Worm (Caenorhabditis elegans) whole organism, young adult: ENCODE results near the gene adh-1.

Source experiments
- F33H1.4 ChIP-seq: fragments of 200-800 bp; sonication (Bioruptor generic); IDR thresholded peaks from 2 replicates; pipeline ENCODE4 v1.3.6; 2022; ENCODE audit warnings: missing genetic modification reagents, missing genetic modification characterization, missing compliant biosample characterization
- F39B2.1 ChIP-seq: fragments of 200-800 bp; sonication (Bioruptor generic); IDR thresholded peaks from 2 replicates; pipeline ENCODE4 v1.3.6; 2022; ENCODE audit warnings: missing genetic modification reagents, missing genetic modification characterization, missing compliant biosample characterization
- F55B11.4 ChIP-seq: sonication (generic microtip); optimal IDR thresholded peaks from 2 replicates; lab custom pipeline; 2016; ENCODE audit warnings: missing compliant biosample characterization, missing genetic modification characterization, borderline replicate concordance; ENCODE audit not compliant: insufficient read depth
- K11D2.4 ChIP-seq: fragments of 200-800 bp; sonication (Bioruptor generic); IDR thresholded peaks from 2 replicates; pipeline ENCODE4 v1.3.6; 2022; ENCODE audit warnings: missing genetic modification reagents, missing genetic modification characterization, missing compliant biosample characterization
- K12H6.12 ChIP-seq: fragments of 200-800 bp; sonication (Bioruptor generic); optimal IDR thresholded peaks from 2 replicates; lab custom pipeline; 2018; ENCODE audit warnings: mild to moderate bottlenecking, missing genetic modification characterization, missing compliant biosample characterization
- atf-7 ChIP-seq: sonication (generic microtip); optimal IDR thresholded peaks from 2 replicates; lab custom pipeline; 2017; ENCODE audit warnings: mild to moderate bottlenecking, missing genetic modification characterization, missing compliant biosample characterization
- athp-1 ChIP-seq: sonication (generic microtip); optimal IDR thresholded peaks from 2 replicates; lab custom pipeline; 2017; ENCODE audit warnings: mild to moderate bottlenecking, missing genetic modification characterization, missing compliant biosample characterization
- attf-3 ChIP-seq: fragments of 200-800 bp; sonication (Bioruptor generic); conservative IDR thresholded peaks from 2 replicates; pipeline ENCODE4 v1.3.6; 2022; ENCODE audit warnings: missing genetic modification reagents, missing genetic modification characterization, missing compliant biosample characterization
- bed-1 ChIP-seq: fragments of 200-800 bp; sonication (Bioruptor generic); IDR thresholded peaks from 2 replicates; pipeline ENCODE4 v1.3.6; 2022; ENCODE audit warnings: missing genetic modification reagents, missing genetic modification characterization, missing compliant biosample characterization
- cebp-1 ChIP-seq, 2 experiments: fragments of 200-800 bp in 1 of 2; sonication (Bioruptor generic) in 1 of 2; sonication (generic microtip) in 1 of 2; IDR thresholded peaks in 1 of 2; optimal IDR thresholded peaks in 1 of 2; 2 replicates each; pipeline versions ENCODE4 v1.3.6 to Lab custom; 2017 to 2022; ENCODE audit warnings: missing compliant biosample characterization in 2 of 2, missing genetic modification characterization in 2 of 2, mild to moderate bottlenecking in 1 of 2, missing genetic modification reagents in 1 of 2, moderate library complexity in 1 of 2
- cebp-2 ChIP-seq: fragments of 200-800 bp; sonication (Bioruptor generic); IDR thresholded peaks from 2 replicates; pipeline ENCODE4 v1.3.6; 2022; ENCODE audit warnings: missing genetic modification characterization, missing compliant biosample characterization
- ceh-27 ChIP-seq: fragments of 200-800 bp; sonication (Bioruptor generic); optimal IDR thresholded peaks from 2 replicates; lab custom pipeline; 2018; ENCODE audit warnings: mild to moderate bottlenecking, missing genetic modification characterization, moderate library complexity, missing compliant biosample characterization
- ceh-91 ChIP-seq: fragments of 200-800 bp; sonication (Bioruptor generic); IDR thresholded peaks from 2 replicates; pipeline ENCODE4 v1.3.6; 2022; ENCODE audit warnings: missing genetic modification reagents, missing genetic modification characterization, missing compliant biosample characterization
- chd-7 ChIP-seq: sonication (generic microtip); optimal IDR thresholded peaks from 2 replicates; lab custom pipeline; 2016; ENCODE audit warnings: mild to moderate bottlenecking, missing genetic modification characterization, moderate library complexity, missing compliant biosample characterization
- dox-1 ChIP-seq: fragments of 200-800 bp; sonication (Bioruptor generic); IDR thresholded peaks from 2 replicates; pipeline ENCODE4 v1.3.6; 2022; ENCODE audit warnings: missing genetic modification reagents, missing genetic modification characterization, missing compliant biosample characterization
- egl-44 ChIP-seq: fragments of 200-800 bp; sonication (Bioruptor generic); IDR thresholded peaks from 2 replicates; pipeline ENCODE4 v1.3.6; 2022; ENCODE audit warnings: missing genetic modification reagents, missing genetic modification characterization, missing compliant biosample characterization
- ekl-4 ChIP-seq: fragments of 200-800 bp; sonication (Bioruptor generic); IDR thresholded peaks from 2 replicates; pipeline ENCODE4 v1.3.6; 2022; ENCODE audit warnings: missing genetic modification reagents, missing genetic modification characterization, missing compliant biosample characterization
- hmg-1.2 ChIP-seq: fragments of 200-800 bp; sonication (Bioruptor generic); IDR thresholded peaks from 2 replicates; pipeline ENCODE4 v1.3.6; 2022; ENCODE audit warnings: missing genetic modification reagents, missing genetic modification characterization, missing compliant biosample characterization
- lsl-1 ChIP-seq: fragments of 200-800 bp; sonication (Bioruptor generic); optimal IDR thresholded peaks from 2 replicates; lab custom pipeline; 2018; ENCODE audit warnings: mild to moderate bottlenecking, missing genetic modification characterization, moderate library complexity, missing compliant biosample characterization
- madf-6 ChIP-seq: fragments of 200-800 bp; sonication (Bioruptor generic); IDR thresholded peaks from 2 replicates; pipeline ENCODE4 v1.3.6; 2022; ENCODE audit warnings: missing genetic modification reagents, missing genetic modification characterization, missing compliant biosample characterization
- madf-8 ChIP-seq: fragments of 200-800 bp; sonication (Bioruptor generic); conservative IDR thresholded peaks from 2 replicates; pipeline ENCODE4 v1.3.6; 2022; ENCODE audit warnings: missing genetic modification reagents, missing genetic modification characterization, missing compliant biosample characterization
- mcd-1 ChIP-seq: fragments of 200-800 bp; sonication (Bioruptor generic); IDR thresholded peaks from 2 replicates; pipeline ENCODE4 v1.3.6; 2022; ENCODE audit warnings: missing genetic modification reagents, missing genetic modification characterization, missing compliant biosample characterization
- nhr-27 ChIP-seq: fragments of 200-800 bp; sonication (Bioruptor generic); optimal IDR thresholded peaks from 2 replicates; lab custom pipeline; 2018; ENCODE audit warnings: mild to moderate bottlenecking, missing genetic modification characterization, moderate library complexity, missing compliant biosample characterization
- nhr-80 ChIP-seq: sonication (generic microtip); optimal IDR thresholded peaks from 2 replicates; lab custom pipeline; 2016; ENCODE audit warnings: missing genetic modification characterization, missing compliant biosample characterization
- somi-1 ChIP-seq: fragments of 200-800 bp; sonication (Bioruptor generic); optimal IDR thresholded peaks from 2 replicates; lab custom pipeline; 2018; ENCODE audit warnings: mild to moderate bottlenecking, missing genetic modification characterization, missing compliant biosample characterization
- tbp1 ChIP-seq: fragments of 200-800 bp; sonication (Bioruptor generic); optimal IDR thresholded peaks from 2 replicates; lab custom pipeline; 2018; ENCODE audit warnings: mild to moderate bottlenecking, missing genetic modification characterization, missing compliant biosample characterization
- tbx-9 ChIP-seq: sonication (generic microtip); optimal IDR thresholded peaks from 2 replicates; lab custom pipeline; 2016; ENCODE audit warnings: borderline replicate concordance, missing genetic modification characterization, inconsistent platforms, missing compliant biosample characterization
- tlf-1 ChIP-seq: fragments of 200-800 bp; sonication (Bioruptor generic); optimal IDR thresholded peaks from 2 replicates; lab custom pipeline; 2018; ENCODE audit warnings: mild to moderate bottlenecking, missing genetic modification characterization, missing compliant biosample characterization
- unc-130 ChIP-seq: sonication (generic microtip); optimal IDR thresholded peaks from 2 replicates; lab custom pipeline; 2016; ENCODE audit warnings: missing genetic modification reagents, missing genetic modification characterization, missing compliant biosample characterization
- xnd-1 ChIP-seq: sonication (generic microtip); optimal IDR thresholded peaks from 2 replicates; lab custom pipeline; 2016; ENCODE audit warnings: missing genotype, missing genetic modification reagents, missing genetic modification characterization, missing compliant biosample characterization
- zfh-2 ChIP-seq: fragments of 200-800 bp; sonication (Bioruptor generic); conservative IDR thresholded peaks from 2 replicates; pipeline ENCODE4 v1.3.6; 2022; ENCODE audit warnings: missing genetic modification reagents, missing genetic modification characterization, missing compliant biosample characterization
- zim-3 ChIP-seq: sonication (generic microtip); optimal IDR thresholded peaks from 2 replicates; lab custom pipeline; 2017; ENCODE audit warnings: mild to moderate bottlenecking, missing genetic modification characterization, moderate library complexity, missing compliant biosample characterization
- ztf-25 ChIP-seq: fragments of 200-800 bp; sonication (Bioruptor generic); IDR thresholded peaks from 2 replicates; pipeline ENCODE4 v1.3.6; 2022; ENCODE audit warnings: missing genetic modification reagents, missing genetic modification characterization, missing compliant biosample characterization
- ztf-6 ChIP-seq: fragments of 200-800 bp; sonication (Bioruptor generic); IDR thresholded peaks from 2 replicates; pipeline ENCODE4 v1.3.6; 2022; ENCODE audit warnings: missing genetic modification reagents, missing genetic modification characterization, missing compliant biosample characterization

adh-1 gene

DNA sequence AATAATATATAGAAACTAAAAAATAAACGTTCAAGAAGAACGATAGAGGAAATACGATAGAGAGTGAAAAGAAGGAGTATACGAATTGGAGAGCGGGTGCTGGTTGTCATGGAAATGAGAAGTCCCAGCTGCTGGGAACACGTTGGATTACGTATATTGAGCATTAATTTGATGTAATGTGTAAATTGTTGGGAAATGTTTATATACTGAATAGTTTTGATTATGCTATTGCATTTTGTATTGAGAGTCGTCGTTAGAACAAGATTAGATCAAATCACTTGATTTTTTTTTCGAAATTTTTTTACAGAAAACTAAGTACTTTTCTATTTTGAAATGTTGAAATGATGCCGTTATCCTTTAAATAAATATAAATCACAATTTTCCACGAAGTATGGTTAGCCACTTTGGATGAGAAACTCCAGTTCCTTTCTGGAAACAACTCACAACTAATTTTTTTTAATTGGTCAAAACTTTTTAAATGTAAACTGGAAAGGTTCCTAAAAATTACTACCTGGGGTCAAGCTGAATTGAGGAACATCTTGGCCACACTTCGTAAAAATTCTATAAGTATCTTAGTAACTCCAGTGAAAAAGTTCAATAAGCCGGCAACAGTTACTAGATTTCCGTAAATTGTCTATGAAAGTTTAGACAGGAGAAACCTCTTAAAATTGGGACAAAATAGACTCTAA lies 44.2 kb upstream of the adh-1 start, which contains the start of gene nphp-4 (continued):
- no peak for TF ChIP-seq F39B2.1 (GFP tag; lab: Robert Waterston, UW)

DNA sequence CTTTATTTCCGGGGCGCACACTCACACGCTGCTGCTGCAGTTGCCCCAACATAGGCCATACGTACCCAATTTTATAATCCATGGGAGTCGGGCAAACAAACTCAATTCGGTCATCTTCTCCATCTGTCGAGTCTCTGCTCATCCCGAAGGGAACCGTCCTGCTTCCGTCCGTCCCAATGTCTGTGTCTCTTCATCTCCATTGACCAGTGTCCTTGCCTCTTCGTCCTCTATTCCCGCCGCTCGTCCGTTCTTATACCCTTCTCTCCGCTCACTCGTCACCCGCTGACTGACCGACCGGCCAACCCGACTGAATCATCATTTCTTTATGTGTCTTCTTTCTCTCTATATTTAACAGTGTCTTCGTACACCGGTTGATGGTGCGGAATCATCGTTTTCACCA lies 43.2 kb upstream of the adh-1 start:
- no peak for TF ChIP-seq nhr-27 (tag; lab: Kevin White, UChicago)
- peak; percentile 5 for TF ChIP-seq tbp1 (GFP tag; lab: Kevin White, UChicago)
- peak; percentile 31 for TF ChIP-seq nhr-80
- 0 out of 2 replicates have a peak, but pooled peaks have one; percentile 30 for TF ChIP-seq mcd-1 (GFP tag; lab: Robert Waterston, UW)
- no peak for TF ChIP-seq cebp-2 (GFP tag; lab: Robert Waterston, UW)
- peak; percentile 42; the same call in 1 of the 2 replicates for TF ChIP-seq ekl-4
- TF ChIP-seq zfh-2 (GFP tag; lab: Robert Waterston, UW) = peak; percentile 88
- TF ChIP-seq somi-1 (GFP tag; lab: Kevin White, UChicago) = no peak
- TF ChIP-seq K11D2.4 (GFP tag; lab: Robert Waterston, UW) = 0 out of 2 replicates have a peak, but pooled peaks have one; percentile 48
- TF ChIP-seq chd-7 (tag; lab: Kevin White, UChicago) = peak; percentile 12
- TF ChIP-seq dox-1 = peak; percentile 48; the same call in 1 of the 2 replicates
- TF ChIP-seq hmg-1.2 = peak; percentile 45; the same call in 1 of the 2 replicates
- TF ChIP-seq egl-44 (GFP tag; lab: Robert Waterston, UW) = no peak
- TF ChIP-seq K12H6.12 = peak; percentile 38

DNA sequence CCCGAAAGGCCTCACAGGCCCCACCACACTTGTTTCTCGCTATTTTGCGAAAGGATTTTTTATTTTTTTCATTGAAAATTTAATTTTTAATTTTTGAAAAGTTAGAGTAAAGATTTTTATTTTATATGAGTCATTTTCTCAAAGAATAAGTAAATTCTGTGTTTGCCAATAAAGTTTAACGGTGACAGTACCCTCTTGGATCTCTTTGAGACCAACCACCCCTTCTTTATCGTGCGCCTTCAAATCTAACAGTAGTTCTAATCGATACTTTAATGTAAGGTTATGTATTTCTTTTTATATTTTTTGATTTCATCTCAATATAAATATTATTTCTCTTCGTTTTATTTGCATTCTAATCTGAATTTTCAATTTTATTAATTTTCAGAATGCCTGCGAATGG lies 42.6 kb upstream of the adh-1 start, which contains the start of gene hmp-1:
hmp-1 (plus strand) TSS at position 380 of the 400 bp plus-strand sequence.
- TF ChIP-seq xnd-1 (peak; percentile 13), madf-8 (GFP tag; lab: Robert Waterston, UW) (peak; percentile 83), ceh-27 (GFP tag; lab: Kevin White, UChicago) (no peak), F33H1.4 (GFP tag; lab: Robert Waterston, UW) (peak; percentile 80), madf-6 (GFP tag; lab: Robert Waterston, UW) (peak; percentile 80), lsl-1 (GFP tag; lab: Kevin White, UChicago) (peak; percentile 88), chd-7 (tag; lab: Kevin White, UChicago) (no peak)

DNA sequence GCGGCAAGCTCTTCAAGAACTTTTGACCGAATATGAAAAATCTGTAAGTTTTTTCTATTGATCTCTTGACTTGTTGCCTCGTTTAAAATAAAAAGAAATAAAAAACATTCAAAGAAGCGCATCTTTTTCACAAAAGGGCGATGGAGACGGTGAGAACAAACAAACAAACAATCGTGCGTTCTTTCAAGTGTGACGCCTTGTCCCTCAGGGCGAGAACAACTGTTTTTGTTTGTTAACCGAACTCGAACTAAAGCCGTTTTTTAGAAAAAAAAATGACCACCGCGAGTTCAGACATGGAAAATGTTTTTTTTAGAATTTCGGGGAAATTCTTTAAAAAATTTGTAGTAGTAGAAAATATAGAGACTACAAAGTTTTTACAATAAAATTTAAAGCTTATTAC lies 41.1 kb upstream of the adh-1 start:
- TF ChIP-seq dox-1 = no peak
- TF ChIP-seq tbx-9 = no peak
- no peak for TF ChIP-seq ztf-25

DNA sequence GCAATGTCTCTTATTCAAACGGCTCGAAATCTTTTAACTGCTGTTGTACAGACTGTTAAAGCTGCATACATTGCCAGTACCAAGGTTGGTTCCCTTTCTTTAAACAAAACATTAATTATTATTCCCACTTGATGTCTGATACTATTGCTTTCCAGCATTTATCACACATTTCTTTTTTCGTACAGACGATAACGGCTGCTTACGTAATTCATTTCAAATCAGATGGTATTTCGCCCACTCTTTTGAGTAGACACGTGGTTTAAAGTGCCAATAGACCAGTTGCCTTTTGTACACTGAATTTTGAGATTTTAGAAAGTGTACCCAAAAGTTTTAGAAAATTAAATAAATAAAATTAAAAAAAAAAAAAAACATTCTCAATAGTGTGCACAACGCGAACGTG lies 38.6 kb upstream of the adh-1 start:
- TF ChIP-seq ztf-6 (GFP tag; lab: Robert Waterston, UW) (no peak), cebp-1 (GFP tag; IDR thresholded peaks at IDR 0.05; lab: Robert Waterston, UW) (no peak), cebp-1 (tag; optimal IDR thresholded peaks at IDR 0.05; lab: Kevin White, UChicago) (peak; percentile 39), ceh-91 (no peak), nhr-80 (peak; percentile 56), unc-130 (GFP tag; lab: Kevin White, UChicago) (no peak), tlf-1 (no peak), bed-1 (GFP tag; lab: Robert Waterston, UW) (no peak)

DNA sequence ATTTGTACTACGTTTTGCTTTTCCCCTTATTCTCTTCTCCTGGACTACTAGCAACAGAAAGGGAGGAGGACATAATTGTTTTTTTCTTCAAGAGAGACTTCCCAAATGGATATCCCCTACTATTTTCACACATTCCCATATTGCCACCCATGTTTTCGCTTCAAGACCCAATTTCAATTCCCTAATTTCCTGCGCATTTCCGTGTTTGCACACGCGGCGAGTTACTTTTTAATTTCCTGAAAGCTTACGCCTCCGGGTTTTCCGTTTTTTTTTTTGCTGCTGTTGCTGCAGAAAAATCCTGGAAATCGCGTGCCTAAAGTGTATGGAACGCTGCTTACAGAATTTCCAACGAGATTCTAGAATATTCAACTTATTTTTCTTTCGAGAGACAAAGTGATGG lies 35.7 kb upstream of the adh-1 start:
- no peak for TF ChIP-seq athp-1 (tag; lab: Kevin White, UChicago)
- TF ChIP-seq F55B11.4 (tag; lab: Kevin White, UChicago) = no peak
- TF ChIP-seq atf-7 (tag; lab: Kevin White, UChicago) = no peak
- no peak for TF ChIP-seq attf-3 (GFP tag; lab: Robert Waterston, UW)
- no peak for TF ChIP-seq zim-3 (tag; lab: Kevin White, UChicago)
